Comparison of ENCODE assay signal across 1 worm cellular context in genomic region chrX:13144975-13145618, ce11.
TF ChIP-seq lines count a peak whose summit lies in the region.

No protein-coding gene starts in this region.

TF ChIP-seq in whole organism, L1 larva, 84 proteins besides CTCF, POLR2A, EP300 and RAD21 (continued from another document):
- TF ChIP-seq unc-86 (tag; optimal IDR thresholded peaks at IDR 0.05; lab: Kevin White, UChicago) (peak; percentile 98), nhr-28 (tag; optimal IDR thresholded peaks at IDR 0.05; lab: Kevin White, UChicago) (no peak), lir-3 (tag; optimal IDR thresholded peaks at IDR 0.05; lab: Kevin White, UChicago; ENCODE audit: poor library complexity) (peak; percentile 85), unc-62 (GFP tag; optimal IDR thresholded peaks at IDR 0.05; lab: Kevin White, UChicago) (no peak), tbx-2 (tag; optimal IDR thresholded peaks at IDR 0.05; lab: Kevin White, UChicago) (peak; percentile 97), nhr-85 (tag; lab: Kevin White, UChicago) (peak; percentile 97), nhr-71 (tag; optimal IDR thresholded peaks at IDR 0.05; lab: Kevin White, UChicago) (peak; percentile 99), fos-1 (tag; optimal IDR thresholded peaks at IDR 0.05; lab: Kevin White, UChicago) (peak; percentile 87), mef-2 (tag; optimal IDR thresholded peaks at IDR 0.05; lab: Kevin White, UChicago) (peak; percentile 71), skn-1 (tag; optimal IDR thresholded peaks at IDR 0.05; lab: Kevin White, UChicago) (peak; percentile 86), nhr-47 (tag; optimal IDR thresholded peaks at IDR 0.05; lab: Kevin White, UChicago) (peak; percentile 97), ceh-88 (GFP tag; IDR thresholded peaks at IDR 0.05; lab: Robert Waterston, UW) (peak; percentile 84), fkh-10 (GFP tag; optimal IDR thresholded peaks at IDR 0.05; lab: Kevin White, UChicago) (peak; percentile 95), efl-1 (optimal IDR thresholded peaks at IDR 0.05; lab: Kevin White, UChicago) (peak; percentile 71 to 80), efl-1 (GFP tag; optimal IDR thresholded peaks at IDR 0.05 in 1 of 2; lab: Kevin White, UChicago) (peak; percentile 25 to 94), pag-3 (tag; optimal IDR thresholded peaks at IDR 0.05; lab: Kevin White, UChicago; ENCODE audit: borderline replicate concordance, insufficient read depth) (no peak), hpl-2 (GFP tag; optimal IDR thresholded peaks at IDR 0.05; lab: Kevin White, UChicago) (peak; percentile 76), nhr-20 (tag; optimal IDR thresholded peaks at IDR 0.05; lab: Kevin White, UChicago) (peak; percentile 98), ceh-8 (GFP tag; optimal IDR thresholded peaks at IDR 0.05; lab: Kevin White, UChicago) (peak; percentile 83), irx-1 (tag; optimal IDR thresholded peaks at IDR 0.05; lab: Kevin White, UChicago) (peak; percentile 93), mdl-1 (tag; optimal IDR thresholded peaks at IDR 0.05; lab: Kevin White, UChicago) (peak; percentile 91 to 99), nhr-84 (tag; optimal IDR thresholded peaks at IDR 0.05; lab: Kevin White, UChicago) (no peak), sox-4 (tag; optimal IDR thresholded peaks at IDR 0.05; lab: Kevin White, UChicago) (peak; percentile 87)
